Worm (Caenorhabditis elegans) whole organism, L2 larva: ENCODE measurements around the gene C18H9.1.

Experiments
- ama-1 ChIP-seq: fragments of 150-350 bp; optimal IDR thresholded peaks from 2 replicates; lab custom pipeline; 2018; ENCODE audit warnings: inconsistent platforms
- mdl-1 ChIP-seq, 2 experiments: fragments of 150-350 bp in 1 of 2; sonication (generic microtip) in 1 of 2; optimal IDR thresholded peaks; 2 replicates each; lab custom pipeline; 2017; ENCODE audit warnings: missing biosample characterization in 2 of 2, missing genetic modification characterization in 2 of 2
- nhr-23 ChIP-seq: fragments of 150-350 bp; optimal IDR thresholded peaks from 2 replicates; lab custom pipeline; 2014; ENCODE audit warnings: missing biosample characterization, missing genetic modification reagents, missing genetic modification characterization
- unc-55 ChIP-seq: fragments of 150-350 bp; sonication (generic microtip); optimal IDR thresholded peaks from 3 replicates; lab custom pipeline; 2014; ENCODE audit warnings: missing biosample characterization, missing genetic modification reagents, missing genetic modification characterization

DNA sequence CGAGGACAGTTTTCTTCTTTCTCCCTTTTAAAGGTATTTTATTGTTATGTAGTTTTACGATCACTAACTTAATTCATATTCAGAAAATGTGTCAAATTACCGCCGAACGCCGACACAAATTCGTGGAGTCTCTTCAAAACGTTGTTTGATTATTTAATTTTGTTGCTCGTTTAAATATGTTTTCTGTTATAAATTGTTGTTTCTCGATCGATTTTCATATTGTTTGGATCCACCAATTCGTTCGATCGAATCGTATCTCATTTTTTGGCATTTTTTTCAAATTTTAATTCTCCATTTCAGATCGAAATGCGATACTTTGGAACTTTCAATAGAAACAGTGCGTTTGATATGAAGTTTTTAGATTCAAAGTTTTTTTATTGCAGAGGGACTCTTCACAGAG, 43.7 kb downstream of the C18H9.1 start, which contains the start of gene F41G3.6:
- TF ChIP-seq mdl-1 (tag; optimal IDR thresholded peaks at IDR 0.05; lab: Kevin White, UChicago) (no peak), nhr-23 (tag; lab: Kevin White, UChicago) (no peak), unc-55 (no peak), ama-1 (no peak)
